Fruit fly (Drosophila melanogaster): ENCODE results near the gene CG14567.

DNA sequence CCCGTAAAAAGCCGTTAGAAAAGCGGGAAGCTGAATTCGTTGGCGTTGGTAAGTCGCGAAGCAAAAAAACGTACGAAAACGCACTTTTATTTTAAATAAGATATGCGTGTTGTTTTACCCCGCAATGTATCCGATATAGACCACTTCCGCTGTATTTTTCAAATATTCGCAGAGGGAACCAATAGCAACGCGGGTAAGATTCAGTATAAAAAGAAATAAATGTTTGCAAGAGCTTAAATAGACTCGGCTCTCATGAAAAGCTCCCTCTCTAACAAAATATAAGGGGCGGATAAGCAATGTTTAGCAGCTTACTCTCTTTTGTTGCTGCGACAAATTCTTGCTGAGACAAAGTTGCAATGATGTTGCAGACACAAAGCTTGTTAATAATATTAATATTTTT lies 32.1 kb upstream of the CG14567 start, which contains the start of gene Syn1:
- TF ChIP-seq Hr96 (GFP tag; optimal IDR thresholded peaks at IDR 0.05) (no peak), CG11617 (GFP tag; optimal IDR thresholded peaks at IDR 0.05) (no peak), CG12768 (GFP tag; optimal IDR thresholded peaks at IDR 0.05) (no peak), CG33017 (tag; optimal IDR thresholded peaks at IDR 0.05) (no peak), CG5204 (GFP tag; optimal IDR thresholded peaks at IDR 0.05) (no peak), bab1 (GFP tag; optimal IDR thresholded peaks at IDR 0.05) (no peak), kay (GFP tag; ENCODE audit: borderline replicate concordance) (peak; percentile 23), CG7101 (tag; optimal IDR thresholded peaks at IDR 0.05) (no peak), Crg-1 (GFP tag; optimal IDR thresholded peaks at IDR 0.05) (no peak), ovo (GFP tag; optimal IDR thresholded peaks at IDR 0.05) (no peak), CG1620 (GFP tag; optimal IDR thresholded peaks at IDR 0.05) (no peak), toe (GFP tag; optimal IDR thresholded peaks at IDR 0.05) (no peak), cic (GFP tag; optimal IDR thresholded peaks at IDR 0.05) (no peak), pad (GFP tag; optimal IDR thresholded peaks at IDR 0.05) (no peak)
